Worm (Caenorhabditis elegans): Measurements from ENCODE around the gene apm-3.

The apm-3 gene

DNA sequence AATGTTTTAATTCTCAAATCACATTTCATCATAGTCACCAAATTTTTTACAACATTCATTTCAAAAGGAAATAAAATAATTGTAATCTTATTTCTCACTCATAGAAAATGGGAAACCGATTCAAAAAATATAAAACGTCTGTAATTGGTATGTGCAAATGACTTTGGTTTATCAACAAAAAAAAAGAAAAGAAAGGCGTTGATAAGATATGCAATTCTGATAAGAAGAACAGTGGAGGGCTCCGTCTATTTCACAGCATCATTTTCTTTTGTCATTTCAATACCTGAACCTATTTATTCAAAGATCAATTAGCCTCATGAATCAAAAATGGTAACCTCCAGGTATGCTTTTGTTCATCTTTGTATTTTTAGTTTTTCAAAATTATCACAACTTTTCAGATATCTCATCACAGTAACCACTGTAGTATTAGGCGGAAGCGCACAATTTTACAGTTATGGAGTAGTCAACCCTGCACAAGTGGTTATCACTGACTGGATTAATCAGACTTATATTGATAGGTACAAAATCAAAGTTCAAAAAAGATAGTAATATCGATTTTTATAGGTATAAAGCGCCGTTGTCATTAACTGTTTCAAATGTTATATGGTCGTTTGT is 16.4 kb upstream of the apm-3 start, which contains the start of gene F53H8.3:
F53H8.3 (plus strand) TSS at position 275 of the 615 bp plus-strand sequence.
- no peak for TF ChIP-seq rpc-1 (optimal IDR thresholded peaks at IDR 0.05)
- TF ChIP-seq rpc-1 (tag; optimal IDR thresholded peaks at IDR 0.05), result no peak
- TF ChIP-seq ztf-3 (GFP tag; optimal IDR thresholded peaks at IDR 0.05), result no peak
- no peak for TF ChIP-seq B0261.1 (tag; optimal IDR thresholded peaks at IDR 0.05)
- peak; percentile 70 for TF ChIP-seq nhr-80 (tag; optimal IDR thresholded peaks at IDR 0.05)

ce11 chrX:943698-944097 is 11.1 kb upstream of the apm-3 start:
- TF ChIP-seq nfyb-1 (GFP tag; IDR thresholded peaks at IDR 0.05), result peak; percentile 57; the same call in 1 of the 2 replicates
- TF ChIP-seq hsf-1 (GFP tag; IDR thresholded peaks at IDR 0.05), result peak; percentile 53; the same call in 1 of the 2 replicates
- 0 out of 2 replicates have a peak, but pooled peaks have one; percentile 8 for TF ChIP-seq D2030.7 (GFP tag; IDR thresholded peaks at IDR 0.05)
- 0 out of 2 replicates have a peak, but pooled peaks have one; percentile 34 for TF ChIP-seq ceh-58 (GFP tag; IDR thresholded peaks at IDR 0.05)
- peak; percentile 40; the same call in 1 of the 2 replicates for TF ChIP-seq F33H1.4 (GFP tag; IDR thresholded peaks at IDR 0.05)
- TF ChIP-seq madf-3 (GFP tag; IDR thresholded peaks at IDR 0.05), result peak; percentile 83; the same call in 1 of the 2 replicates
- TF ChIP-seq Y95B8A.8 (GFP tag; IDR thresholded peaks at IDR 0.05), result 0 out of 2 replicates have a peak, but pooled peaks have one; percentile 46
- 0 out of 2 replicates have a peak, but pooled peaks have one; percentile 48 for TF ChIP-seq Y56A3A.18 (GFP tag; IDR thresholded peaks at IDR 0.05)

DNA sequence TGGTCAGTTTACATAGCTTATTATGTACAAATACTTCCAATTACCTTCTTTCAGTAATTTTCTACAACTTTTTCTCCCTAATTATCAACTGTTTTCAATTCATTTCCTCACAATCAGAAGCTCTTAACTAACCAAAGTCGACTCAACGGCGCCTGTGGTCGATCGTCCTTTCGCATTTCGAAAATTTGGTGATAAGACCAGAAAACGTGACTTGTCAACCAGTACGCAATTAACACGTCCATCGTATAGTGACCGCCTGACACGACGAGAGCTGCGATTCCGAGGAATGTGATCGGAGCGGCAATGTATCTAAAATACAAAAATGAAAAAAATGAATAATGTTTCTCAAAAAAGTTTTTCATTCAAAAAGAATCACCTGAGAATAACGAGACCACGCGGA is 9.1 kb upstream of the apm-3 start:
- peak; percentile 88 for TF ChIP-seq nhr-80 (tag; optimal IDR thresholded peaks at IDR 0.05)
- TF ChIP-seq cebp-1 (GFP tag; IDR thresholded peaks at IDR 0.05), result peak; percentile 21; the same call in 1 of the 2 replicates
- peak; percentile 37 for TF ChIP-seq cebp-1 (tag; optimal IDR thresholded peaks at IDR 0.05)
- TF ChIP-seq B0261.1 (tag; optimal IDR thresholded peaks at IDR 0.05), result no peak
- TF ChIP-seq egl-18 (GFP tag; IDR thresholded peaks at IDR 0.05), result no peak
- peak; percentile 52 for TF ChIP-seq dox-1 (GFP tag; IDR thresholded peaks at IDR 0.05)
- TF ChIP-seq egl-44 (GFP tag; IDR thresholded peaks at IDR 0.05), result 0 out of 2 replicates have a peak, but pooled peaks have one; percentile 24
- TF ChIP-seq let-607 (tag; optimal IDR thresholded peaks at IDR 0.05), result peak in 1 of 2 experiments; percentile 45

DNA sequence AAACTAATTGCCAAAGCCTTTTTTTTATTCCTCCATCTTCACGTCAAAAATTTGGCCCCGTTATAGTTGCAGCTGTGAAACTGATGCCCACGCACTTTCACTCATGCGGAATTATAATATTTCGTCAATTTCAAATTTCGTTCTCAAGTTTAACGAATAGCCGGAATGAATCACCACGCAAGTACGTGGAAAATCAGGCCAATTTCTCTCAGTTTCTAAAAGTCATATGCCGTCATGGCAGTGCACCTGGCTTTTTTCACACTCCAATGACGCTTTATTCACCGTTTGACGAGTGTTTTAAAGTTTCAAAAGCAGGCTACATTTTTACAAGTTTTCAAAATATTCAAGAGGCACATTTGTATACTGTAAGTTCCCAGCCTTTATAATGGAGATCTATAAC is 6.9 kb upstream of the apm-3 start:
- TF ChIP-seq somi-1 (GFP tag; optimal IDR thresholded peaks at IDR 0.05) (no peak), ets-4 (GFP tag; optimal IDR thresholded peaks at IDR 0.05) (no peak), F52B5.7 (tag; optimal IDR thresholded peaks at IDR 0.05) (no peak), B0035.1 (tag; optimal IDR thresholded peaks at IDR 0.05) (no peak), hmg-20 (GFP tag; IDR thresholded peaks at IDR 0.05) (no peak), ZK185.1 (tag; optimal IDR thresholded peaks at IDR 0.05; ENCODE audit: poor library complexity, severe bottlenecking) (no peak), nfya-2 (GFP tag; IDR thresholded peaks at IDR 0.05) (no peak), athp-1 (tag; optimal IDR thresholded peaks at IDR 0.05) (no peak), let-607 (tag; optimal IDR thresholded peaks at IDR 0.05) (no peak), repo-1 (tag; optimal IDR thresholded peaks at IDR 0.05) (no peak), ceh-91 (GFP tag; IDR thresholded peaks at IDR 0.05) (no peak), snpc-4 (GFP tag; optimal IDR thresholded peaks at IDR 0.05) (no peak), snpc-4 (tag; optimal IDR thresholded peaks at IDR 0.05) (no peak), unc-62 (GFP tag; optimal IDR thresholded peaks at IDR 0.05) (no peak), unc-130 (GFP tag; optimal IDR thresholded peaks at IDR 0.05) (no peak), efl-1 (GFP tag; optimal IDR thresholded peaks at IDR 0.05) (no peak), madf-6 (GFP tag; IDR thresholded peaks at IDR 0.05) (no peak), K11D2.4 (GFP tag; IDR thresholded peaks at IDR 0.05) (no peak), snpc-1.1 (tag; optimal IDR thresholded peaks at IDR 0.05; ENCODE audit: insufficient read depth) (no peak), fkh-3 (tag; optimal IDR thresholded peaks at IDR 0.05) (no peak)
